Fruit fly (Drosophila melanogaster) whole organism, embryonic: ENCODE results near the gene tipE.

Experiments used
- Blimp-1 ChIP-seq: fragments of 200-800 bp; sonication (Bioruptor generic); optimal IDR thresholded peaks from 3 replicates; lab custom pipeline; 2018; ENCODE audit warnings: missing biosample characterization, missing genetic modification characterization, mild to moderate bottlenecking, moderate library complexity, missing genetic modification reagents
- Bteb2 ChIP-seq: fragments of 200-800 bp; sonication (Bioruptor generic); optimal IDR thresholded peaks from 2 replicates; lab custom pipeline; 2016; ENCODE audit warnings: missing biosample characterization, missing genetic modification characterization
- CG10209 ChIP-seq: fragments of 200-800 bp; sonication (Bioruptor generic); optimal IDR thresholded peaks from 3 replicates; lab custom pipeline; 2017; ENCODE audit warnings: missing biosample characterization, mild to moderate bottlenecking, missing genetic modification characterization, missing genetic modification reagents
- CG10267 ChIP-seq: fragments of 200-800 bp; sonication (Bioruptor generic); optimal IDR thresholded peaks from 2 replicates; lab custom pipeline; 2018; ENCODE audit warnings: missing biosample characterization, mild to moderate bottlenecking, missing genetic modification characterization, moderate library complexity
- CG10979 ChIP-seq: fragments of 200-800 bp; sonication (Bioruptor generic); optimal IDR thresholded peaks from 2 replicates; lab custom pipeline; 2018; ENCODE audit warnings: missing biosample characterization, mild to moderate bottlenecking, missing genetic modification characterization, moderate library complexity
- CG11247 ChIP-seq: fragments of 200-800 bp; sonication (Bioruptor generic); IDR thresholded peaks from 2 replicates; pipeline ENCODE4 v1.3.6; 2022; ENCODE audit warnings: missing biosample characterization, missing genetic modification characterization
- CG13424 ChIP-seq: fragments of 200-800 bp; sonication (Bioruptor generic); optimal IDR thresholded peaks from 2 replicates; lab custom pipeline; 2019; ENCODE audit warnings: missing biosample characterization, mild to moderate bottlenecking, missing genetic modification characterization, moderate library complexity
- CG14710 ChIP-seq: fragments of 200-800 bp; sonication (Bioruptor generic); optimal IDR thresholded peaks from 3 replicates; lab custom pipeline; 2019; ENCODE audit warnings: missing biosample characterization, mild to moderate bottlenecking, missing genetic modification characterization, moderate library complexity
- CG15269 ChIP-seq: fragments of 200-800 bp; sonication (Bioruptor generic); optimal IDR thresholded peaks from 2 replicates; lab custom pipeline; 2018; ENCODE audit warnings: missing biosample characterization, mild to moderate bottlenecking, missing genetic modification characterization, moderate library complexity
- CG16815 ChIP-seq: fragments of 200-800 bp; sonication (Bioruptor generic); optimal IDR thresholded peaks from 3 replicates; lab custom pipeline; 2017; ENCODE audit warnings: missing biosample characterization, mild to moderate bottlenecking, missing genetic modification characterization
- CG17361 ChIP-seq: fragments of 200-800 bp; sonication (Bioruptor generic); IDR thresholded peaks from 3 replicates; pipeline ENCODE4 v1.3.6; 2022; ENCODE audit warnings: missing biosample characterization, missing genetic modification characterization
- CG18619 ChIP-seq: fragments of 200-800 bp; sonication (Bioruptor generic); optimal IDR thresholded peaks from 3 replicates; lab custom pipeline; 2017; ENCODE audit warnings: missing biosample characterization, mild to moderate bottlenecking, missing genetic modification characterization
- CG2116 ChIP-seq: fragments of 200-800 bp; sonication (Bioruptor generic); optimal IDR thresholded peaks from 3 replicates; lab custom pipeline; 2018; ENCODE audit warnings: missing biosample characterization, mild to moderate bottlenecking, missing genetic modification characterization
- CG2120 ChIP-seq: fragments of 200-800 bp; sonication (Bioruptor generic); optimal IDR thresholded peaks from 3 replicates; lab custom pipeline; 2016; ENCODE audit warnings: missing biosample characterization, missing genetic modification characterization
- CG2678 ChIP-seq: fragments of 200-800 bp; sonication (Bioruptor generic); optimal IDR thresholded peaks from 3 replicates; lab custom pipeline; 2019; ENCODE audit warnings: missing biosample characterization, mild to moderate bottlenecking, missing genetic modification characterization, moderate library complexity
- CG2712 ChIP-seq: fragments of 200-800 bp; optimal IDR thresholded peaks from 3 replicates; lab custom pipeline; 2019; ENCODE audit warnings: missing biosample characterization, mild to moderate bottlenecking, missing genetic modification characterization, moderate library complexity
- CG30403 ChIP-seq: fragments of 200-800 bp; sonication (Bioruptor generic); optimal IDR thresholded peaks from 3 replicates; lab custom pipeline; 2016; ENCODE audit warnings: missing biosample characterization, missing genetic modification characterization
- CG4424 ChIP-seq: fragments of 200-800 bp; sonication (Bioruptor generic); optimal IDR thresholded peaks from 3 replicates; lab custom pipeline; 2016; ENCODE audit warnings: missing biosample characterization, missing genetic modification characterization
- CG7556 ChIP-seq: fragments of 200-800 bp; sonication (Bioruptor generic); optimal IDR thresholded peaks from 2 replicates; lab custom pipeline; 2017; ENCODE audit warnings: missing biosample characterization, mild to moderate bottlenecking, missing genetic modification characterization
- CG8765 ChIP-seq: fragments of 200-800 bp; sonication (Bioruptor generic); IDR thresholded peaks from 2 replicates; pipeline ENCODE4 v1.3.6; 2022; ENCODE audit warnings: missing biosample characterization, missing genetic modification characterization
- CG8924 ChIP-seq: fragments of 200-800 bp; optimal IDR thresholded peaks from 3 replicates; lab custom pipeline; 2019; ENCODE audit warnings: missing biosample characterization, mild to moderate bottlenecking, missing genetic modification characterization, moderate library complexity
- CoRest ChIP-seq: fragments of 200-800 bp; sonication (Bioruptor generic); optimal IDR thresholded peaks from 3 replicates; lab custom pipeline; 2018; ENCODE audit warnings: missing biosample characterization, mild to moderate bottlenecking, missing genetic modification characterization, moderate library complexity
- D ChIP-seq, 2 experiments: fragments of 200-800 bp in 1 of 2; fragments of >200 bp in 1 of 2; sonication (Bioruptor generic) in 1 of 2; optimal IDR thresholded peaks; 2 replicates in 1 of 2; 3 replicates in 1 of 2; lab custom pipeline; 2017; ENCODE audit warnings: mild to moderate bottlenecking in 1 of 2, missing biosample characterization in 1 of 2, missing genetic modification characterization in 1 of 2, missing genetic modification reagents in 1 of 2
- HLH4C ChIP-seq: fragments of 200-800 bp; sonication (Bioruptor generic); IDR thresholded peaks from 3 replicates; pipeline ENCODE4 v1.3.6; 2022; ENCODE audit warnings: missing biosample characterization, missing genetic modification characterization; ENCODE audit not compliant: partially characterized antibody
- Hr39 ChIP-seq: fragments of >200 bp; optimal IDR thresholded peaks from 2 replicates; lab custom pipeline; 2017
- Hr51 ChIP-seq, 2 experiments: fragments of 200-800 bp; sonication (Bioruptor generic); optimal IDR thresholded peaks; 2 replicates in 1 of 2; 3 replicates in 1 of 2; lab custom pipeline; 2016 to 2018; ENCODE audit warnings: missing biosample characterization in 2 of 2, missing genetic modification characterization in 2 of 2, mild to moderate bottlenecking in 1 of 2, moderate library complexity in 1 of 2
- Med ChIP-seq: fragments of 200-800 bp; sonication (Bioruptor generic); peaks from one replicate; lab custom pipeline; 2016; ENCODE audit warnings: missing biosample characterization, missing genetic modification characterization, mild to moderate bottlenecking, inconsistent platforms, moderate library complexity
- Sox102F ChIP-seq: fragments of 200-800 bp; sonication (Bioruptor generic); optimal IDR thresholded peaks from 2 replicates; lab custom pipeline; 2018; ENCODE audit warnings: missing biosample characterization, mild to moderate bottlenecking, missing genetic modification characterization, moderate library complexity
- Ssrp ChIP-seq: fragments of 200-800 bp; sonication (Bioruptor generic); optimal IDR thresholded peaks from 2 replicates; lab custom pipeline; 2018; ENCODE audit warnings: missing biosample characterization, mild to moderate bottlenecking, missing genetic modification characterization, moderate library complexity
- Xbp1 ChIP-seq: fragments of 200-800 bp; sonication (Bioruptor generic); optimal IDR thresholded peaks from 3 replicates; lab custom pipeline; 2016; ENCODE audit warnings: missing biosample characterization, mild to moderate bottlenecking, missing genetic modification characterization
- chif ChIP-seq, 2 experiments: fragments of 200-800 bp; sonication (Bioruptor generic); optimal IDR thresholded peaks; 3 replicates each; lab custom pipeline; 2016; ENCODE audit warnings: missing biosample characterization in 2 of 2, missing genetic modification characterization in 2 of 2
- crp ChIP-seq, 2 experiments: fragments of 200-800 bp; sonication (Bioruptor generic); optimal IDR thresholded peaks; 2 replicates in 1 of 2; 3 replicates in 1 of 2; lab custom pipeline; 2017; ENCODE audit warnings: missing biosample characterization in 2 of 2, missing genetic modification characterization in 2 of 2, mild to moderate bottlenecking in 1 of 2, moderate library complexity in 1 of 2
- dmrt11E ChIP-seq: fragments of 200-800 bp; sonication (Bioruptor generic); optimal IDR thresholded peaks from 3 replicates; lab custom pipeline; 2018; ENCODE audit warnings: missing biosample characterization, mild to moderate bottlenecking, missing genetic modification characterization, moderate library complexity
- dpn ChIP-seq, 2 experiments: fragments of 200-800 bp; sonication (Bioruptor generic); optimal IDR thresholded peaks; 3 replicates each; lab custom pipeline; 2016; ENCODE audit warnings: missing biosample characterization in 2 of 2, missing genetic modification characterization in 2 of 2
- ems ChIP-seq: fragments of 200-800 bp; sonication (Bioruptor generic); optimal IDR thresholded peaks from 3 replicates; lab custom pipeline; 2016; ENCODE audit warnings: missing biosample characterization, missing genetic modification characterization
- eve ChIP-seq, 2 experiments: fragments of >200 bp; optimal IDR thresholded peaks; 2 replicates each; lab custom pipeline; 2017; ENCODE audit warnings: missing biosample characterization in 2 of 2, missing genetic modification characterization in 2 of 2
- gem ChIP-seq: fragments of 200-800 bp; sonication (Bioruptor generic); optimal IDR thresholded peaks from 2 replicates; lab custom pipeline; 2019; ENCODE audit warnings: missing biosample characterization, mild to moderate bottlenecking, missing genetic modification characterization, moderate library complexity
- gro ChIP-seq: fragments of 200-800 bp; sonication (Bioruptor generic); optimal IDR thresholded peaks from 2 replicates; lab custom pipeline; 2016; ENCODE audit warnings: missing biosample characterization, missing genetic modification characterization
- lab ChIP-seq: fragments of 200-800 bp; sonication (Bioruptor generic); optimal IDR thresholded peaks from 3 replicates; lab custom pipeline; 2017; ENCODE audit warnings: missing biosample characterization, missing genetic modification characterization, mild to moderate bottlenecking, moderate library complexity, missing genetic modification reagents
- lola ChIP-seq, 3 experiments: fragments of >200 bp in 2 of 3; fragments of 200-800 bp in 1 of 3; sonication (Bioruptor generic) in 1 of 3; optimal IDR thresholded peaks; 2 replicates each; lab custom pipeline; 2017 to 2019; ENCODE audit warnings: missing biosample characterization in 3 of 3, missing genetic modification characterization in 3 of 3, mild to moderate bottlenecking in 1 of 3, moderate library complexity in 1 of 3
- maf-S ChIP-seq: fragments of 200-800 bp; sonication (Bioruptor generic); optimal IDR thresholded peaks from 2 replicates; lab custom pipeline; 2016; ENCODE audit warnings: missing biosample characterization, missing genetic modification characterization
- mirr ChIP-seq: fragments of 200-800 bp; sonication (Bioruptor generic); optimal IDR thresholded peaks from 3 replicates; lab custom pipeline; 2018; ENCODE audit warnings: missing biosample characterization, mild to moderate bottlenecking, missing genetic modification characterization
- phol ChIP-seq: fragments of 200-800 bp; sonication (Bioruptor generic); optimal IDR thresholded peaks from 3 replicates; lab custom pipeline; 2018; ENCODE audit warnings: missing biosample characterization, mild to moderate bottlenecking, missing genetic modification characterization, moderate library complexity
- row ChIP-seq: fragments of 200-800 bp; sonication (Bioruptor generic); IDR thresholded peaks from 3 replicates; pipeline ENCODE4 v1.3.6; 2022; ENCODE audit warnings: missing biosample characterization, missing genetic modification characterization
- sens ChIP-seq: fragments of 200-800 bp; sonication (Bioruptor generic); peaks from one replicate; lab custom pipeline; 2016; ENCODE audit warnings: missing biosample characterization, missing genetic modification characterization
- shn ChIP-seq: fragments of 200-800 bp; sonication (Bioruptor generic); optimal IDR thresholded peaks from 3 replicates; lab custom pipeline; 2016; ENCODE audit warnings: missing biosample characterization, missing genetic modification characterization
- tio ChIP-seq: fragments of 200-800 bp; sonication (Bioruptor generic); optimal IDR thresholded peaks from 2 replicates; lab custom pipeline; 2017; ENCODE audit warnings: missing biosample characterization, missing genetic modification characterization, inconsistent platforms
- unpg ChIP-seq: fragments of 200-800 bp; sonication (Bioruptor generic); optimal IDR thresholded peaks from 3 replicates; lab custom pipeline; 2018; ENCODE audit warnings: missing biosample characterization, mild to moderate bottlenecking, missing genetic modification characterization, moderate library complexity

The tipE gene

DNA sequence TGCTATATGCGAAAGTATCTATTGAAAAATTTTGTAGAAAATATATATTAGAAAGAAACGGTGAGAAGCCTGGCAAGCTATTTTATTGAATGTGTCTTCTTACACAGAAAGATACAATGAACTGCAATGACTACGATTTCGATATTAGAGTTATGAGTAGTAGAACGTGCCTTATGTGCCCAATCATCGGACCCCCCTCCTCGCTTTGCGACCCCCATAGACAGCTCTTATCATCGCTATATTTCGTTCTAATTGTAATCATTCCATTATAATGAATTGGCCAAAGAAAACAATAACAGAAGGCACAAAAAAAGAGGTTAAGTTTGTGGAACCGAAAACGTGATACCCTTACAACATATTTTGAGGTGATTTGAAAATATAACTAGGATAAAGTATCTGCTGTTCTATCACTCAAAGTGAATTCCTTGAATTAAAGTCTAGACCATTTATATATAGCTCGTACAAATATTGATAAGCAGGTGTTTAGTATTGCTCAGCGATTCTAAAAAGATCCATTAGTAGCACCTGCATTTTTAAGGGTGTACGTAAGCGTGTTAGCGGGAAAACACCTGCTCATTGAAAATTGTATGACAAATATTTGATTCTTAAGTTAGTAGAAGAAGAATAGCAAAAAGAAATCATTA, 44.5 kb downstream of the tipE start (continued):
- peak; percentile 41 for TF ChIP-seq CG2120 (GFP tag; lab: Kevin White, UChicago)
- no peak for TF ChIP-seq Hr39 (lab: Kevin White, UChicago)
- TF ChIP-seq phol, result peak; percentile 52
- TF ChIP-seq CG8765 (GFP tag; lab: Robert Waterston, UW), result no peak
- TF ChIP-seq dpn (GFP tag; optimal IDR thresholded peaks at IDR 0.05; lab: Kevin White, UChicago), result peak in 1 of 2 experiments; percentile 16
- TF ChIP-seq unpg (GFP tag; lab: Kevin White, UChicago), result peak; percentile 21
- peak; percentile 26 for TF ChIP-seq Ssrp (tag; lab: Kevin White, UChicago)
- no peak for TF ChIP-seq CG2116 (GFP tag; lab: Kevin White, UChicago)
- peak; percentile 55 for TF ChIP-seq CG7556 (GFP tag; lab: Kevin White, UChicago)
- peak; percentile 36 for TF ChIP-seq dmrt11E (tag; lab: Kevin White, UChicago)
- peak; percentile 10 for TF ChIP-seq CG18619 (GFP tag; lab: Kevin White, UChicago)
- TF ChIP-seq CG10267 (tag; lab: Kevin White, UChicago), result peak; percentile 5
- peak in 1 of 2 experiments; percentile 12 for TF ChIP-seq chif (GFP tag; optimal IDR thresholded peaks at IDR 0.05; lab: Kevin White, UChicago)
- TF ChIP-seq D (optimal IDR thresholded peaks at IDR 0.05; lab: Kevin White, UChicago), result no peak
- TF ChIP-seq D (GFP tag; optimal IDR thresholded peaks at IDR 0.05; lab: Kevin White, UChicago), result peak; percentile 14
- TF ChIP-seq CG4424 (GFP tag; lab: Kevin White, UChicago), result peak; percentile 21
- no peak for TF ChIP-seq mirr (GFP tag; lab: Kevin White, UChicago)
- peak; percentile 45 for TF ChIP-seq CG30403 (GFP tag; lab: Kevin White, UChicago)
- TF ChIP-seq CG2712 (tag; lab: Kevin White, UChicago), result peak; percentile 9
- TF ChIP-seq CG14710 (tag; lab: Kevin White, UChicago), result peak; percentile 10
- TF ChIP-seq tio, result no peak
- peak; percentile 73 for TF ChIP-seq Med
- peak; percentile 21 for TF ChIP-seq CG10209 (GFP tag; lab: Kevin White, UChicago)
- no peak for TF ChIP-seq CG11247 (GFP tag; lab: Robert Waterston, UW)
- peak; percentile 22 for TF ChIP-seq gro (GFP tag; lab: Kevin White, UChicago)
- TF ChIP-seq shn (GFP tag; lab: Kevin White, UChicago), result peak; percentile 8
- TF ChIP-seq CoRest (tag; lab: Kevin White, UChicago), result peak; percentile 31
- peak; percentile 19 for TF ChIP-seq CG8924 (tag; lab: Kevin White, UChicago)
- peak; percentile 6 for TF ChIP-seq Xbp1 (GFP tag; lab: Kevin White, UChicago)
- TF ChIP-seq CG10979 (tag; lab: Kevin White, UChicago), result peak; percentile 31
- peak; percentile 70 for TF ChIP-seq sens (GFP tag; lab: Kevin White, UChicago)
- no peak for TF ChIP-seq crp (GFP tag; optimal IDR thresholded peaks at IDR 0.05; lab: Kevin White, UChicago)
- TF ChIP-seq Blimp-1 (GFP tag; lab: Kevin White, UChicago), result peak; percentile 1
- TF ChIP-seq Bteb2 (GFP tag; lab: Kevin White, UChicago), result no peak
- peak; percentile 9 for TF ChIP-seq CG15269 (tag; lab: Kevin White, UChicago)
- peak; percentile 55 for TF ChIP-seq row (GFP tag; lab: Robert Waterston, UW)
- peak; percentile 24 for TF ChIP-seq CG13424 (tag; lab: Kevin White, UChicago)
- TF ChIP-seq lola (GFP tag; optimal IDR thresholded peaks at IDR 0.05; lab: Kevin White, UChicago), result peak in 1 of 3 experiments; percentile 47
- peak; percentile 59 for TF ChIP-seq gem
- TF ChIP-seq ems (GFP tag; lab: Kevin White, UChicago), result no peak
- peak; percentile 45 for TF ChIP-seq Sox102F (GFP tag; lab: Kevin White, UChicago)
- peak; percentile 48 for TF ChIP-seq CG2678
- TF ChIP-seq HLH4C (GFP tag; lab: Robert Waterston, UW), result no peak
- TF ChIP-seq eve (GFP tag; optimal IDR thresholded peaks at IDR 0.05; lab: Kevin White, UChicago), result peak in 1 of 2 experiments; percentile 5
- no peak for TF ChIP-seq lab
- TF ChIP-seq maf-S (GFP tag; lab: Kevin White, UChicago), result no peak
- TF ChIP-seq Hr51 (GFP tag; optimal IDR thresholded peaks at IDR 0.05; lab: Kevin White, UChicago), result peak in 1 of 2 experiments; percentile 14
- peak; percentile 57; the same call in 2 of the 3 replicates for TF ChIP-seq CG17361
- no peak for TF ChIP-seq CG16815 (GFP tag; lab: Kevin White, UChicago)
